Worm (Caenorhabditis elegans): ENCODE data around the gene ugt-33.

The ugt-33 gene

ce11 chrV:10484640-10485039 is 8.6 kb upstream of the ugt-33 start, which contains the start of gene Y32F6B.1:
Y32F6B.1 (minus strand) TSS chrV:10484740.
- TF ChIP-seq lin-38 (GFP tag; IDR thresholded peaks at IDR 0.05) (no peak), daf-16 (GFP tag; optimal IDR thresholded peaks at IDR 0.05) (no peak), daf-16 (tag; optimal IDR thresholded peaks at IDR 0.05) (peak; percentile 31), zag-1 (tag; optimal IDR thresholded peaks at IDR 0.05) (no peak)

DNA sequence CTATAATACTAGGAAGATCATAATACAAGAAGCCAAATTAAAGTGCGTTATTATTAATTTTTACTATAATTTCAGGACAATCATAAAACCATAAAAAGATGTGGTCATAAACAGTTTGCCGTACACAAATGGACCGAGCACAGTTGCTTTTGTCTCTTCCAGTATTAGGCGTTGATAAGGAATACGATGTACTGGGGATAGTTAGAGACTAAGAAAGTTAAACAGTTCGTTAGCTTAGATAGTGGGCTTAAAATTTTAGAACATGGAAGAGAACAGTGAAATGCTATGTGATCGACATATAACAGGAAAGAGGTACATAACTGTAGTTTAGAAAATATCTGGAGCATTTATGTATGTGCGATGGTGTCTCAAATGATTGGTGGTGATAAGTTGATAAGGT is 7.8 kb upstream of the ugt-33 start:
- TF ChIP-seq ztf-7 (tag; optimal IDR thresholded peaks at IDR 0.05): no peak
- TF ChIP-seq pha-4 (GFP tag; IDR thresholded peaks at IDR 0.05): no peak
- no peak for TF ChIP-seq pha-4 (tag; optimal IDR thresholded peaks at IDR 0.05)
- no peak for TF ChIP-seq F44E2.7 (GFP tag; IDR thresholded peaks at IDR 0.05)
- peak; percentile 31; the same call in 1 of the 2 replicates for TF ChIP-seq dmd-6 (GFP tag; IDR thresholded peaks at IDR 0.05)
- TF ChIP-seq ztf-11 (tag; optimal IDR thresholded peaks at IDR 0.05): no peak
- TF ChIP-seq nhr-6 (tag; optimal IDR thresholded peaks at IDR 0.05): no peak
- TF ChIP-seq attf-4 (tag; optimal IDR thresholded peaks at IDR 0.05): no peak
- no peak for TF ChIP-seq lir-3 (tag; optimal IDR thresholded peaks at IDR 0.05)
- TF ChIP-seq unc-130 (GFP tag; optimal IDR thresholded peaks at IDR 0.05): no peak
- no peak for TF ChIP-seq hlh-30 (tag; optimal IDR thresholded peaks at IDR 0.05; ENCODE audit: insufficient read depth)
- no peak for TF ChIP-seq Y48G9A.11 (GFP tag; IDR thresholded peaks at IDR 0.05)
- no peak for TF ChIP-seq hmg-1.1 (GFP tag; IDR thresholded peaks at IDR 0.05)
- peak; percentile 71 for TF ChIP-seq nhr-28 (tag; optimal IDR thresholded peaks at IDR 0.05)
- TF ChIP-seq fkh-10 (GFP tag; optimal IDR thresholded peaks at IDR 0.05): no peak
- TF ChIP-seq dmd-9 (GFP tag; IDR thresholded peaks at IDR 0.05): no peak
- no peak for TF ChIP-seq ctbp-1 (GFP tag; IDR thresholded peaks at IDR 0.05)
- no peak for TF ChIP-seq lim-7 (GFP tag; IDR thresholded peaks at IDR 0.05)
- TF ChIP-seq dpl-1 (GFP tag; optimal IDR thresholded peaks at IDR 0.05): no peak
- no peak for TF ChIP-seq mdl-1 (tag; optimal IDR thresholded peaks at IDR 0.05)
- no peak for TF ChIP-seq T26A8.4 (GFP tag; IDR thresholded peaks at IDR 0.05)
- no peak for TF ChIP-seq lin-1 (GFP tag; IDR thresholded peaks at IDR 0.05)
- no peak for TF ChIP-seq cey-2 (tag; optimal IDR thresholded peaks at IDR 0.05; ENCODE audit: borderline replicate concordance, insufficient read depth)
- no peak for TF ChIP-seq nhr-111 (GFP tag; optimal IDR thresholded peaks at IDR 0.05)
- TF ChIP-seq aly-2 (tag; optimal IDR thresholded peaks at IDR 0.05): no peak
- no peak for TF ChIP-seq ZK546.5 (tag; optimal IDR thresholded peaks at IDR 0.05)
- no peak for TF ChIP-seq ceh-44 (GFP tag; IDR thresholded peaks at IDR 0.05)
- TF ChIP-seq daf-16 (GFP tag; optimal IDR thresholded peaks at IDR 0.05): no peak
- TF ChIP-seq daf-16 (tag; optimal IDR thresholded peaks at IDR 0.05): peak; percentile 74
- TF ChIP-seq nhr-11 (tag; optimal IDR thresholded peaks at IDR 0.05): no peak
- TF ChIP-seq nhr-41 (GFP tag; IDR thresholded peaks at IDR 0.05): no peak
- no peak for TF ChIP-seq Y105C5A.15 (GFP tag; IDR thresholded peaks at IDR 0.05)
- no peak for TF ChIP-seq Y5F2A.4 (GFP tag; optimal IDR thresholded peaks at IDR 0.05)
- no peak for TF ChIP-seq Y75B8A.6 (GFP tag; IDR thresholded peaks at IDR 0.05)
- TF ChIP-seq lin-39 (tag; optimal IDR thresholded peaks at IDR 0.05): no peak
- peak; percentile 75 for TF ChIP-seq php-3 (GFP tag; IDR thresholded peaks at IDR 0.05)
- no peak for TF ChIP-seq nhr-10 (tag; optimal IDR thresholded peaks at IDR 0.05)
- TF ChIP-seq D1046.2 (GFP tag; IDR thresholded peaks at IDR 0.05): no peak
- no peak for TF ChIP-seq egl-27 (tag; optimal IDR thresholded peaks at IDR 0.05)
- TF ChIP-seq ceh-62 (tag; optimal IDR thresholded peaks at IDR 0.05): no peak
- no peak for TF ChIP-seq R02D3.7 (tag; optimal IDR thresholded peaks at IDR 0.05)
- no peak for TF ChIP-seq vab-7 (GFP tag; IDR thresholded peaks at IDR 0.05)
- no peak for TF ChIP-seq unc-62 (GFP tag; optimal IDR thresholded peaks at IDR 0.05 in 1 of 2)
- TF ChIP-seq unc-62 (tag; optimal IDR thresholded peaks at IDR 0.05): no peak
- TF ChIP-seq daf-19 (GFP tag; conservative IDR thresholded peaks at IDR 0.05): no peak
- TF ChIP-seq ceh-28 (tag; optimal IDR thresholded peaks at IDR 0.05): no peak
- TF ChIP-seq skn-1 (tag; optimal IDR thresholded peaks at IDR 0.05): no peak
- TF ChIP-seq egl-43 (GFP tag; IDR thresholded peaks at IDR 0.05): no peak
- no peak for TF ChIP-seq F10B5.3 (tag; optimal IDR thresholded peaks at IDR 0.05)
- TF ChIP-seq set-16 (GFP tag; IDR thresholded peaks at IDR 0.05): no peak

All from whole organism, L4 larva.